Worm (Caenorhabditis elegans) whole organism, late embryonic: ENCODE results near the gene flp-15.

Source experiments
- K09A11.1 ChIP-seq: sonication (generic microtip); optimal IDR thresholded peaks from 2 replicates; lab custom pipeline; 2017; ENCODE audit warnings: antibody characterized with exemption, mild to moderate bottlenecking, missing genetic modification characterization, missing compliant biosample characterization; ENCODE audit not compliant: insufficient read depth
- ceh-34 ChIP-seq: sonication (generic microtip); optimal IDR thresholded peaks from 2 replicates; lab custom pipeline; 2016; ENCODE audit warnings: mild to moderate bottlenecking, missing genetic modification characterization, missing compliant biosample characterization
- ets-4 ChIP-seq: sonication (generic microtip); optimal IDR thresholded peaks from 2 replicates; lab custom pipeline; 2016; ENCODE audit warnings: missing genetic modification characterization, missing compliant biosample characterization
- fkh-10 ChIP-seq: fragments of 150-350 bp; optimal IDR thresholded peaks from 2 replicates; lab custom pipeline; 2014; ENCODE audit warnings: missing biosample characterization, missing genetic modification reagents, missing genetic modification characterization
- hlh-6 ChIP-seq: sonication (generic microtip); optimal IDR thresholded peaks from 2 replicates; lab custom pipeline; 2016; ENCODE audit warnings: missing genotype, missing genetic modification characterization, missing compliant biosample characterization
- mec-3 ChIP-seq: sonication (generic microtip); optimal IDR thresholded peaks from 2 replicates; lab custom pipeline; 2016; ENCODE audit warnings: borderline replicate concordance, missing genetic modification characterization, missing compliant biosample characterization
- nfya-1 ChIP-seq: sonication (generic microtip); optimal IDR thresholded peaks from 2 replicates; lab custom pipeline; 2017; ENCODE audit warnings: missing genetic modification characterization, mild to moderate bottlenecking, missing compliant biosample characterization, antibody characterized with exemption, moderate library complexity
- pha-4 ChIP-seq: fragments of 150-350 bp; optimal IDR thresholded peaks from 2 replicates; lab custom pipeline; 2018; ENCODE audit warnings: missing biosample characterization, missing genetic modification reagents, missing genetic modification characterization
- rnt-1 ChIP-seq: sonication (generic microtip); optimal IDR thresholded peaks from 2 replicates; lab custom pipeline; 2016; ENCODE audit warnings: missing genetic modification characterization, missing compliant biosample characterization
- sox-4 ChIP-seq: sonication (generic microtip); optimal IDR thresholded peaks from 2 replicates; lab custom pipeline; 2017; ENCODE audit warnings: mild to moderate bottlenecking, missing genetic modification characterization, inconsistent platforms, missing compliant biosample characterization
- tbx-2 ChIP-seq: sonication (generic microtip); optimal IDR thresholded peaks from 2 replicates; lab custom pipeline; 2016; ENCODE audit warnings: missing genetic modification characterization, missing compliant biosample characterization

ce11 chrIII:13716266-13716665 lies 48.6 kb upstream of the flp-15 start:
- no peak for TF ChIP-seq ets-4 (tag; lab: Kevin White, UChicago)
- TF ChIP-seq ceh-34 (tag; lab: Kevin White, UChicago): no peak
- TF ChIP-seq mec-3 (tag; lab: Kevin White, UChicago): no peak
- TF ChIP-seq pha-4 (tag; lab: Kevin White, UChicago): no peak
- TF ChIP-seq rnt-1 (tag; lab: Kevin White, UChicago): no peak
- TF ChIP-seq K09A11.1 (tag; lab: Kevin White, UChicago): no peak
- TF ChIP-seq hlh-6: no peak
- TF ChIP-seq fkh-10 (GFP tag; lab: Kevin White, UChicago): no peak
- TF ChIP-seq sox-4 (tag; lab: Kevin White, UChicago): no peak
- no peak for TF ChIP-seq tbx-2 (tag; lab: Kevin White, UChicago)
- no peak for TF ChIP-seq nfya-1 (tag; lab: Kevin White, UChicago)
